Worm (Caenorhabditis elegans) whole organism, L4/young adult: ENCODE measurements around the gene agt-1.

Experiments
- W03F9.2 ChIP-seq: fragments of 150-350 bp; optimal IDR thresholded peaks from 2 replicates; lab custom pipeline; 2014; ENCODE audit warnings: missing biosample characterization, missing genetic modification characterization
- dao-5 ChIP-seq: sonication (generic microtip); optimal IDR thresholded peaks from 2 replicates; lab custom pipeline; 2016; ENCODE audit warnings: missing genotype, missing genetic modification characterization, moderate library complexity, missing compliant biosample characterization

- TF ChIP-seq W03F9.2 (tag; lab: Kevin White, UChicago) (no peak), dao-5 (tag; lab: Kevin White, UChicago) (no peak)
These were observed 26.0 kb upstream of the agt-1 start for ce11 chrIV:13395255-13395654.
